Worm (Caenorhabditis elegans): ENCODE data around the gene ptp-2.

The ptp-2 gene

ce11 chrII:5918149-5918697 is at the start of gene ptp-2:
ptp-2 (plus strand) TSS chrII:5918647.
- TF ChIP-seq rnt-1 (tag; optimal IDR thresholded peaks at IDR 0.05), result peak; percentile 44
- TF ChIP-seq nhr-85 (tag), result peak; percentile 72
- TF ChIP-seq dpl-1 (GFP tag; optimal IDR thresholded peaks at IDR 0.05), result peak; percentile 16 to 62 (median 41)
- peak; percentile 12 for TF ChIP-seq egl-13 (tag; optimal IDR thresholded peaks at IDR 0.05)
- no peak for TF ChIP-seq elt-3 (tag; optimal IDR thresholded peaks at IDR 0.05)
- no peak for TF ChIP-seq mab-9 (GFP tag; IDR thresholded peaks at IDR 0.05)
- TF ChIP-seq efl-1 (optimal IDR thresholded peaks at IDR 0.05), result peak; percentile 47 to 58
- peak; percentile 48 to 92 for TF ChIP-seq efl-1 (GFP tag; optimal IDR thresholded peaks at IDR 0.05 in 1 of 2)
- peak; percentile 34 for TF ChIP-seq irx-1 (tag; optimal IDR thresholded peaks at IDR 0.05)
- no peak for TF ChIP-seq nhr-77 (tag; optimal IDR thresholded peaks at IDR 0.05)
- TF ChIP-seq unc-98 (GFP tag; IDR thresholded peaks at IDR 0.05), result no peak
- peak; percentile 38 for TF ChIP-seq lir-3 (tag; optimal IDR thresholded peaks at IDR 0.05; ENCODE audit: poor library complexity)
- no peak for TF ChIP-seq sptf-1 (tag; optimal IDR thresholded peaks at IDR 0.05)
- TF ChIP-seq skn-1 (tag; optimal IDR thresholded peaks at IDR 0.05), result peak; percentile 31
- TF ChIP-seq tbx-2 (tag; optimal IDR thresholded peaks at IDR 0.05), result peak; percentile 10
- no peak for TF ChIP-seq ceh-8 (GFP tag; optimal IDR thresholded peaks at IDR 0.05)
- TF ChIP-seq zip-4 (GFP tag; optimal IDR thresholded peaks at IDR 0.05), result no peak
- peak; percentile 22 for TF ChIP-seq xbp-1 (tag; optimal IDR thresholded peaks at IDR 0.05)
- TF ChIP-seq nhr-90 (tag; optimal IDR thresholded peaks at IDR 0.05; ENCODE audit: poor library complexity), result no peak
- TF ChIP-seq nhr-20 (tag; optimal IDR thresholded peaks at IDR 0.05), result peak; percentile 61
- peak; percentile 27 to 57 for TF ChIP-seq lin-35 (GFP tag; optimal IDR thresholded peaks at IDR 0.05)
- peak; percentile 56 for TF ChIP-seq nhr-47 (tag; optimal IDR thresholded peaks at IDR 0.05)
- no peak for TF ChIP-seq hlh-17 (GFP tag; optimal IDR thresholded peaks at IDR 0.05; ENCODE audit: borderline replicate concordance)
- TF ChIP-seq blmp-1 (tag; optimal IDR thresholded peaks at IDR 0.05), result peak; percentile 41
- peak; percentile 49 to 72 for TF ChIP-seq lsy-2 (tag; optimal IDR thresholded peaks at IDR 0.05)
- no peak for TF ChIP-seq alr-1 (tag; optimal IDR thresholded peaks at IDR 0.05; ENCODE audit: borderline replicate concordance)
- peak; percentile 64 for TF ChIP-seq snu-23 (GFP tag; optimal IDR thresholded peaks at IDR 0.05)
- peak; percentile 65 for TF ChIP-seq nhr-71 (tag; optimal IDR thresholded peaks at IDR 0.05)
- peak; percentile 22 for TF ChIP-seq mep-1 (tag; optimal IDR thresholded peaks at IDR 0.05)
- TF ChIP-seq ceh-82 (tag; optimal IDR thresholded peaks at IDR 0.05), result peak in 1 of 3 experiments; percentile 24
- peak; percentile 30 for TF ChIP-seq C16A3.4 (tag; optimal IDR thresholded peaks at IDR 0.05)
- no peak for TF ChIP-seq pqm-1 (tag; optimal IDR thresholded peaks at IDR 0.05)
- TF ChIP-seq swsn-7 (tag; optimal IDR thresholded peaks at IDR 0.05), result peak; percentile 36
- TF ChIP-seq lin-14 (GFP tag; optimal IDR thresholded peaks at IDR 0.05), result peak; percentile 57

ce11 chrII:5871508-5871907 is 46.9 kb upstream of the ptp-2 start:
- TF ChIP-seq ceh-8 (GFP tag; optimal IDR thresholded peaks at IDR 0.05) (no peak), lsy-2 (tag; optimal IDR thresholded peaks at IDR 0.05) (peak in 1 of 2 experiments; percentile 15), nhr-85 (tag) (peak; percentile 39), zag-1 (tag; optimal IDR thresholded peaks at IDR 0.05) (no peak), lin-14 (GFP tag; optimal IDR thresholded peaks at IDR 0.05) (peak; percentile 48), dsc-1 (tag; optimal IDR thresholded peaks at IDR 0.05) (peak; percentile 48)

- TF ChIP-seq elt-2 (tag; optimal IDR thresholded peaks at IDR 0.05), result peak; percentile 51
- TF ChIP-seq sox-4 (tag; optimal IDR thresholded peaks at IDR 0.05), result no peak
- no peak for TF ChIP-seq zag-1 (tag; optimal IDR thresholded peaks at IDR 0.05)
- no peak for TF ChIP-seq nhr-20 (tag; optimal IDR thresholded peaks at IDR 0.05)
These were observed 46.0 kb upstream of the ptp-2 start for ce11 chrII:5872414-5872813.

Data from whole organism, L1 larva.